Worm (Caenorhabditis elegans) whole organism, L1 larva: ENCODE measurements around the gene nas-13.
A peak's percentile ranks its signal among the peaks of the same experiment; 100 is the strongest.

Source experiments
- C16A3.4 ChIP-seq: fragments of 150-350 bp; optimal IDR thresholded peaks from 2 replicates; lab custom pipeline; 2014; ENCODE audit warnings: missing biosample characterization, missing genetic modification characterization
- C34B4.2 ChIP-seq: sonication (generic microtip); optimal IDR thresholded peaks from 2 replicates; lab custom pipeline; 2017; ENCODE audit warnings: mild to moderate bottlenecking, missing genetic modification characterization, missing compliant biosample characterization
- F16B12.6 ChIP-seq: fragments of 150-350 bp; optimal IDR thresholded peaks from 2 replicates; lab custom pipeline; 2014; ENCODE audit warnings: missing biosample characterization, missing genetic modification characterization
- Y116A8C.19 ChIP-seq: sonication (generic microtip); optimal IDR thresholded peaks from 2 replicates; lab custom pipeline; 2016; ENCODE audit warnings: missing compliant biosample characterization, missing genetic modification characterization, borderline replicate concordance
- alr-1 ChIP-seq: fragments of 200-800 bp; sonication (Bioruptor generic); optimal IDR thresholded peaks from 2 replicates; lab custom pipeline; 2018; ENCODE audit warnings: borderline replicate concordance, mild to moderate bottlenecking, missing genetic modification characterization, missing compliant biosample characterization
- aly-2 ChIP-seq: fragments of 150-350 bp; optimal IDR thresholded peaks from 2 replicates; lab custom pipeline; 2014; ENCODE audit warnings: missing biosample characterization, missing genetic modification characterization
- ama-1 ChIP-seq: fragments of 150-350 bp; optimal IDR thresholded peaks from 2 replicates; lab custom pipeline; 2014
- blmp-1 ChIP-seq: fragments of 150-350 bp; optimal IDR thresholded peaks from 2 replicates; lab custom pipeline; 2014; ENCODE audit warnings: missing biosample characterization, missing genetic modification characterization
- ceh-63 ChIP-seq: fragments of 200-800 bp; sonication (Bioruptor generic); optimal IDR thresholded peaks from 2 replicates; lab custom pipeline; 2018; ENCODE audit warnings: mild to moderate bottlenecking, missing genetic modification characterization, missing compliant biosample characterization
- ceh-8 ChIP-seq: fragments of 200-800 bp; sonication (Bioruptor generic); optimal IDR thresholded peaks from 2 replicates; lab custom pipeline; 2018; ENCODE audit warnings: mild to moderate bottlenecking, missing genetic modification characterization, moderate library complexity, missing compliant biosample characterization
- ces-1 ChIP-seq: fragments of 150-350 bp; optimal IDR thresholded peaks from 2 replicates; lab custom pipeline; 2014; ENCODE audit warnings: missing biosample characterization, missing genetic modification reagents, missing genetic modification characterization
- efl-1 ChIP-seq, 4 experiments: fragments of 150-350 bp; optimal IDR thresholded peaks in 3 of 4; peaks in 1 of 4; 1 replicate in 1 of 4; 2 replicates in 3 of 4; lab custom pipeline; 2014; ENCODE audit warnings: missing biosample characterization in 2 of 4, missing genetic modification characterization in 2 of 4, missing genetic modification reagents in 2 of 4
- elt-2 ChIP-seq: sonication (generic microtip); optimal IDR thresholded peaks from 2 replicates; lab custom pipeline; 2016; ENCODE audit warnings: missing genetic modification characterization, mild to moderate bottlenecking, inconsistent platforms, missing compliant biosample characterization, missing genetic modification reagents
- fkh-10 ChIP-seq: sonication (generic microtip); optimal IDR thresholded peaks from 2 replicates; lab custom pipeline; 2017; ENCODE audit warnings: missing biosample characterization, missing genetic modification reagents, missing genetic modification characterization
- fkh-8 ChIP-seq: sonication (generic microtip); optimal IDR thresholded peaks from 2 replicates; lab custom pipeline; 2016; ENCODE audit warnings: mild to moderate bottlenecking, missing genetic modification characterization, missing compliant biosample characterization
- hlh-17 ChIP-seq: fragments of 200-800 bp; sonication (Bioruptor generic); optimal IDR thresholded peaks from 2 replicates; lab custom pipeline; 2018; ENCODE audit warnings: missing genetic modification characterization, mild to moderate bottlenecking, missing compliant biosample characterization, moderate library complexity, borderline replicate concordance
- hlh-4 ChIP-seq: sonication (generic microtip); optimal IDR thresholded peaks from 2 replicates; lab custom pipeline; 2016; ENCODE audit warnings: mild to moderate bottlenecking, missing genetic modification characterization, missing compliant biosample characterization
- isw-1 ChIP-seq: fragments of 200-800 bp; sonication (Bioruptor generic); IDR thresholded peaks from 2 replicates; pipeline ENCODE4 v1.3.6; 2022; ENCODE audit warnings: missing genetic modification characterization, missing compliant biosample characterization
- lin-14 ChIP-seq: fragments of 200-800 bp; sonication (Bioruptor generic); optimal IDR thresholded peaks from 2 replicates; lab custom pipeline; 2018; ENCODE audit warnings: mild to moderate bottlenecking, missing genetic modification characterization, moderate library complexity, missing compliant biosample characterization
- lsy-2 ChIP-seq, 2 experiments: fragments of 150-350 bp; optimal IDR thresholded peaks; 2 replicates each; lab custom pipeline; 2014; ENCODE audit warnings: missing biosample characterization in 2 of 2, missing genetic modification characterization in 2 of 2
- mdl-1 ChIP-seq, 2 experiments: fragments of 150-350 bp; optimal IDR thresholded peaks; 2 replicates each; lab custom pipeline; 2014 to 2017; ENCODE audit warnings: missing biosample characterization in 2 of 2, missing genetic modification characterization in 2 of 2, inconsistent platforms in 1 of 2
- mef-2 ChIP-seq: fragments of 150-350 bp; optimal IDR thresholded peaks from 2 replicates; lab custom pipeline; 2014; ENCODE audit warnings: missing biosample characterization, missing genetic modification characterization
- nhr-11 ChIP-seq: fragments of 150-350 bp; optimal IDR thresholded peaks from 2 replicates; lab custom pipeline; 2014; ENCODE audit warnings: missing biosample characterization, missing genetic modification characterization
- nhr-20 ChIP-seq: sonication (generic microtip); optimal IDR thresholded peaks from 2 replicates; lab custom pipeline; 2016; ENCODE audit warnings: mild to moderate bottlenecking, missing genetic modification characterization, missing compliant biosample characterization
- nhr-47 ChIP-seq: sonication (generic microtip); optimal IDR thresholded peaks from 2 replicates; lab custom pipeline; 2016; ENCODE audit warnings: mild to moderate bottlenecking, missing genetic modification characterization, moderate library complexity, missing compliant biosample characterization
- nhr-71 ChIP-seq: sonication (generic microtip); optimal IDR thresholded peaks from 2 replicates; lab custom pipeline; 2016; ENCODE audit warnings: mild to moderate bottlenecking, missing genetic modification characterization, moderate library complexity, missing compliant biosample characterization
- nhr-76 ChIP-seq: sonication (generic microtip); optimal IDR thresholded peaks from 2 replicates; lab custom pipeline; 2017; ENCODE audit warnings: missing biosample characterization, missing genetic modification characterization
- nhr-77 ChIP-seq: fragments of 150-350 bp; optimal IDR thresholded peaks from 2 replicates; lab custom pipeline; 2014; ENCODE audit warnings: missing biosample characterization, missing genetic modification characterization
- nhr-84 ChIP-seq: sonication (generic microtip); optimal IDR thresholded peaks from 2 replicates; lab custom pipeline; 2017; ENCODE audit warnings: missing biosample characterization, missing genetic modification characterization
- nhr-85 ChIP-seq: sonication (generic microtip); peaks from one replicate; lab custom pipeline; 2016; ENCODE audit warnings: missing genetic modification characterization, inconsistent platforms, missing compliant biosample characterization
- pag-3 ChIP-seq: sonication (generic microtip); optimal IDR thresholded peaks from 2 replicates; lab custom pipeline; 2017; ENCODE audit warnings: missing genetic modification characterization, mild to moderate bottlenecking, missing compliant biosample characterization, antibody characterized with exemption, borderline replicate concordance; ENCODE audit not compliant: insufficient read depth
- pqm-1 ChIP-seq: sonication (generic microtip); optimal IDR thresholded peaks from 3 replicates; lab custom pipeline; 2017; ENCODE audit warnings: missing biosample characterization, missing genetic modification characterization
- rnt-1 ChIP-seq: sonication (generic microtip); optimal IDR thresholded peaks from 2 replicates; lab custom pipeline; 2016; ENCODE audit warnings: mild to moderate bottlenecking, missing genetic modification characterization, moderate library complexity, missing compliant biosample characterization
- snu-23 ChIP-seq: sonication (generic microtip); optimal IDR thresholded peaks from 2 replicates; lab custom pipeline; 2016; ENCODE audit warnings: missing genetic modification characterization, missing compliant biosample characterization
- sox-4 ChIP-seq: sonication (generic microtip); optimal IDR thresholded peaks from 2 replicates; lab custom pipeline; 2016; ENCODE audit warnings: missing genetic modification characterization, missing compliant biosample characterization
- sup-37 ChIP-seq: fragments of 200-800 bp; sonication (Bioruptor generic); optimal IDR thresholded peaks from 2 replicates; lab custom pipeline; 2018; ENCODE audit warnings: mild to moderate bottlenecking, missing genetic modification characterization, missing compliant biosample characterization
- swsn-7 ChIP-seq: sonication (generic microtip); optimal IDR thresholded peaks from 2 replicates; lab custom pipeline; 2016; ENCODE audit warnings: missing genetic modification characterization, missing compliant biosample characterization
- tbx-2 ChIP-seq: sonication (generic microtip); optimal IDR thresholded peaks from 2 replicates; lab custom pipeline; 2016; ENCODE audit warnings: missing genetic modification characterization, missing compliant biosample characterization
- tlp-1 ChIP-seq: fragments of 150-350 bp; optimal IDR thresholded peaks from 2 replicates; lab custom pipeline; 2014; ENCODE audit warnings: missing biosample characterization, missing genetic modification characterization
- unc-30 ChIP-seq: sonication (generic microtip); optimal IDR thresholded peaks from 2 replicates; lab custom pipeline; 2017; ENCODE audit warnings: missing biosample characterization, missing genetic modification characterization
- unc-62 ChIP-seq: fragments of 150-350 bp; optimal IDR thresholded peaks from 2 replicates; lab custom pipeline; 2014; ENCODE audit warnings: missing biosample characterization, missing genetic modification reagents, missing genetic modification characterization
- unc-86 ChIP-seq: sonication (generic microtip); optimal IDR thresholded peaks from 2 replicates; lab custom pipeline; 2016; ENCODE audit warnings: missing genetic modification characterization, missing compliant biosample characterization
- unc-98 ChIP-seq: fragments of 200-800 bp; sonication (Bioruptor generic); IDR thresholded peaks from 2 replicates; pipeline ENCODE4 v1.3.6; 2022; ENCODE audit warnings: missing genetic modification characterization, missing compliant biosample characterization
- xbp-1 ChIP-seq: sonication (generic microtip); optimal IDR thresholded peaks from 2 replicates; lab custom pipeline; 2016; ENCODE audit warnings: missing genetic modification characterization, missing compliant biosample characterization
- zag-1 ChIP-seq: fragments of 150-350 bp; optimal IDR thresholded peaks from 2 replicates; lab custom pipeline; 2014; ENCODE audit warnings: missing biosample characterization, missing genetic modification characterization
- zip-4 ChIP-seq: fragments of 200-800 bp; sonication (Bioruptor generic); optimal IDR thresholded peaks from 2 replicates; lab custom pipeline; 2018; ENCODE audit warnings: mild to moderate bottlenecking, missing genetic modification characterization, moderate library complexity, missing compliant biosample characterization
- ztf-11 ChIP-seq, 2 experiments: sonication (generic microtip); optimal IDR thresholded peaks; 2 replicates each; lab custom pipeline; 2016 to 2017; ENCODE audit warnings: missing genetic modification characterization in 2 of 2, missing biosample characterization in 1 of 2, missing compliant biosample characterization in 1 of 2

The nas-13 gene

DNA sequence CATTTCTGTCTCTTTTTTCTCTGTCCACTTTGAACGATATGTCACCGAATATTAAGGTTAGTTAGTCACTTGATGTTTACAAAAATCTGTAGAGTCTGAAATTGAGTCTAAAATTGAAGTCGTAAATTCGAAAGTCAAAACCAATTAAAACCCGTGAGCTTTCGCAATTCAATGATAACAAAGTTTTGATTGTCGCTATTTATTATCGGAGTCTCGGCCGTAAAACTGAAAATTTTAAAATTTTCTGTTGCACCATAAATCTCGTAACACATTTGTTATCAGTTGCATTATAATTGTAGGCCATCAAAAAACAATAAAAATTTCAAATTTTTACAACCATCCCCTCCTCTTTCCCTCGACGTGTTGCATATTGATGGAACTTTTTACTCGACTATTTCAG is 19.5 kb downstream of the nas-13 start:
- peak; percentile 92 for TF ChIP-seq elt-2
- no peak for TF ChIP-seq efl-1 (optimal IDR thresholded peaks at IDR 0.05; lab: Kevin White, UChicago)
- peak in 1 of 2 experiments; percentile 35 for TF ChIP-seq efl-1 (GFP tag; optimal IDR thresholded peaks at IDR 0.05 in 1 of 2; lab: Kevin White, UChicago)
- no peak for TF ChIP-seq Y116A8C.19 (tag; lab: Kevin White, UChicago)
- no peak for TF ChIP-seq pag-3
- TF ChIP-seq zag-1 (tag; lab: Kevin White, UChicago) = no peak
- no peak for TF ChIP-seq hlh-4 (tag; lab: Kevin White, UChicago)
- no peak for TF ChIP-seq sup-37 (GFP tag; lab: Kevin White, UChicago)
- no peak for TF ChIP-seq nhr-85 (tag; lab: Kevin White, UChicago)
- peak; percentile 88 for TF ChIP-seq tlp-1 (tag; lab: Kevin White, UChicago)
- TF ChIP-seq nhr-84 (tag; lab: Kevin White, UChicago) = no peak

DNA sequence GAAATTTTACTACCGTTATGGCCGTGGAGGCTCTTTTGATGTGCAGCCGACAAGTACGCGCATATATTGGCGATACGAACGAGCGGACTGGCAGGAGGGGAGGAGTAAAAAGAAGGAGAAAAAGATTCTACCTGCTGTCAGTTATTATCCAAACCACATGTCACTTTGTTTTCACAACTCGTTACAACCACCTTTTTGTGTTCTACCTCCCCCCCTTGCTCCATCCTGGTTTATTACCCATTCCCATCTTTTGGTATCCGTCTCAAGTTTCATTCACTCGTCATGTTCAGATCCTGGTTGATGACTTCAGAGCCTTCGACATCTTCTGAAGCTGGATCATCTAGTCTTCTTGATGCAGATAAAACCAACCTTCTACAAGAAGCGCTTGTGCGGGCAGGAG is 20.4 kb downstream of the nas-13 start, which contains the start of gene psa-3:
psa-3 (plus strand) TSS at position 301 of the 400 bp plus-strand sequence.
- no peak for TF ChIP-seq efl-1 (optimal IDR thresholded peaks at IDR 0.05; lab: Kevin White, UChicago)
- peak in 1 of 2 experiments; percentile 63 for TF ChIP-seq efl-1 (GFP tag; optimal IDR thresholded peaks at IDR 0.05 in 1 of 2; lab: Kevin White, UChicago)
- TF ChIP-seq C16A3.4 (tag; lab: Kevin White, UChicago) = no peak

DNA sequence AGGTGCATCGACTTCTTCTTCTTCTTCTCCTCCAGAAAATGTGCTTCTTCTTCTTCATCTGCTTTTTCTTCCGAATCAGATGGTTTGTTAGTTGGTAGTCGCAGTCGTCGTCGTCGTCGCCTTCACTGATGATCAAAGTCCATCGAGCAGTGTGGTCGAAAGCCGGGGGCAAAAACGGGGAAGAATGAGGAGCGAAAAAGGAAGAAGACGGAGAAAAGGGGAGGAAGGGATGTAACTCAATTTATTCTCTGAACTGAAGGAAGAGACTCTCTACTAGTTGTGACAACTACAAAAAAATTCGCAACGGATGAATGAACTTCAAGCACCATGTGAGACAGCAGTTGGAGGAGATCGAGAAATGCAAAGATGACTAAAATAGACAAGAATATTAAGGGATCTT is 32.3 kb downstream of the nas-13 start:
- TF ChIP-seq unc-62 (GFP tag; lab: Kevin White, UChicago) (no peak), aly-2 (tag; lab: Kevin White, UChicago) (no peak), sup-37 (GFP tag; lab: Kevin White, UChicago) (no peak), nhr-77 (tag; lab: Kevin White, UChicago) (no peak), unc-30 (no peak), lsy-2 (tag; optimal IDR thresholded peaks at IDR 0.05; lab: Kevin White, UChicago) (no peak), ceh-8 (peak; percentile 46), elt-2 (no peak), nhr-76 (tag; lab: Kevin White, UChicago) (no peak), unc-98 (no peak), nhr-47 (peak; percentile 45), alr-1 (tag; lab: Kevin White, UChicago) (no peak), rnt-1 (no peak), pqm-1 (no peak), snu-23 (GFP tag; lab: Kevin White, UChicago) (no peak), C34B4.2 (no peak), nhr-85 (tag; lab: Kevin White, UChicago) (no peak), fkh-10 (GFP tag; lab: Kevin White, UChicago) (peak; percentile 83), efl-1 (optimal IDR thresholded peaks at IDR 0.05; lab: Kevin White, UChicago) (no peak), efl-1 (GFP tag; optimal IDR thresholded peaks at IDR 0.05 in 1 of 2; lab: Kevin White, UChicago) (no peak), nhr-71 (tag; lab: Kevin White, UChicago) (peak; percentile 54), F16B12.6 (tag; lab: Kevin White, UChicago) (no peak), unc-86 (peak; percentile 21), ces-1 (GFP tag; lab: Kevin White, UChicago) (peak; percentile 2), xbp-1 (tag; lab: Kevin White, UChicago) (no peak), mdl-1 (tag; optimal IDR thresholded peaks at IDR 0.05; lab: Kevin White, UChicago) (no peak), lin-14 (GFP tag; lab: Kevin White, UChicago) (peak; percentile 93), swsn-7 (tag; lab: Kevin White, UChicago) (peak; percentile 31), nhr-11 (tag; lab: Kevin White, UChicago) (no peak), Y116A8C.19 (tag; lab: Kevin White, UChicago) (no peak), ztf-11 (tag; optimal IDR thresholded peaks at IDR 0.05; lab: Kevin White, UChicago) (no peak), zip-4 (no peak), zag-1 (tag; lab: Kevin White, UChicago) (peak; percentile 8), isw-1 (peak; percentile 16; the same call in 1 of the 2 replicates), ama-1 (lab: Kevin White, UChicago) (no peak), mef-2 (tag; lab: Kevin White, UChicago) (no peak), nhr-20 (tag; lab: Kevin White, UChicago) (peak; percentile 7), blmp-1 (tag; lab: Kevin White, UChicago) (no peak), hlh-4 (tag; lab: Kevin White, UChicago) (no peak), fkh-8 (no peak), hlh-17 (no peak), ceh-63 (no peak), sox-4 (tag; lab: Kevin White, UChicago) (no peak), tbx-2 (tag; lab: Kevin White, UChicago) (peak; percentile 4)
